Worm (Caenorhabditis elegans): ENCODE measurements around the gene mig-38.
A peak's percentile ranks its signal among the peaks of the same experiment; 100 is the strongest.

Gene mig-38

DNA sequence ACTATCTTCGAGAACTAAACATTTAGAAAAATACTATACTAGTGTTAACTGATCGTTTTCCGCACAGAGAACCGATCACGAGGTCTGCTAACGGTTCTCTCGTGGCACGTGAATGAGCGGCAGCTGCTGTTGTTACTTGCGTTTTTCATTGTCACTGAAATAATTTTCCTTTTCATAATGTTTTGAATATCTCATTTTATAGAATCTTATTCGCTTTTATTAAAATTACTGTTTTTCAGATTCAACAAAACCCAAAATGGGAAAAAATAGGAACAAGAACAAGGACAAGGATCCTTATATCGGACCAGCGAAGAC lies 42.3 kb downstream of the mig-38 start, which contains the start of gene F58B3.6 (continued):
- no peak for TF ChIP-seq zip-2 (tag; optimal IDR thresholded peaks at IDR 0.05)
- TF ChIP-seq mdl-1 (tag; optimal IDR thresholded peaks at IDR 0.05) = peak in 1 of 2 experiments; percentile 64
- TF ChIP-seq D1046.2 (GFP tag; IDR thresholded peaks at IDR 0.05) = no peak
- TF ChIP-seq mxl-3 (GFP tag; optimal IDR thresholded peaks at IDR 0.05) = no peak
- no peak; the same call in 1 of the 2 replicates for TF ChIP-seq lin-38 (GFP tag; IDR thresholded peaks at IDR 0.05)
- TF ChIP-seq F44E2.7 (GFP tag; IDR thresholded peaks at IDR 0.05) = no peak
- no peak for TF ChIP-seq daf-8 (GFP tag; IDR thresholded peaks at IDR 0.05)
- TF ChIP-seq Y105C5A.15 (GFP tag; IDR thresholded peaks at IDR 0.05) = no peak
- TF ChIP-seq R02D3.7 (tag; optimal IDR thresholded peaks at IDR 0.05) = no peak
- TF ChIP-seq ztf-11 (tag; optimal IDR thresholded peaks at IDR 0.05) = no peak
- TF ChIP-seq php-3 (GFP tag; IDR thresholded peaks at IDR 0.05) = no peak
- no peak for TF ChIP-seq ceh-44 (GFP tag; IDR thresholded peaks at IDR 0.05)
- TF ChIP-seq gei-8 (GFP tag; optimal IDR thresholded peaks at IDR 0.05) = no peak
- TF ChIP-seq dmd-9 (GFP tag; IDR thresholded peaks at IDR 0.05) = no peak
- TF ChIP-seq mep-1 (tag; optimal IDR thresholded peaks at IDR 0.05) = peak; percentile 30
- TF ChIP-seq lin-13 (GFP tag; optimal IDR thresholded peaks at IDR 0.05) = no peak
- no peak for TF ChIP-seq ama-1 (optimal IDR thresholded peaks at IDR 0.05)
- TF ChIP-seq nhr-41 (GFP tag; IDR thresholded peaks at IDR 0.05) = no peak
- no peak for TF ChIP-seq spr-3 (GFP tag; optimal IDR thresholded peaks at IDR 0.05)
- TF ChIP-seq sdz-12 (GFP tag; optimal IDR thresholded peaks at IDR 0.05) = no peak
- 0 out of 2 replicates have a peak, but pooled peaks have one; percentile 24 for TF ChIP-seq hmg-1.1 (GFP tag; IDR thresholded peaks at IDR 0.05)
- TF ChIP-seq jun-1 (tag; optimal IDR thresholded peaks at IDR 0.05) = no peak
- no peak for TF ChIP-seq egl-43 (GFP tag; IDR thresholded peaks at IDR 0.05)
- TF ChIP-seq Y48G9A.11 (GFP tag; IDR thresholded peaks at IDR 0.05) = no peak
- TF ChIP-seq snpc-4 (tag; optimal IDR thresholded peaks at IDR 0.05) = no peak
- no peak for TF ChIP-seq lin-29 (GFP tag; IDR thresholded peaks at IDR 0.05)
- no peak for TF ChIP-seq spr-1 (tag; optimal IDR thresholded peaks at IDR 0.05)
- TF ChIP-seq unc-39 (tag; optimal IDR thresholded peaks at IDR 0.05) = no peak
- no peak for TF ChIP-seq dpl-1 (GFP tag; optimal IDR thresholded peaks at IDR 0.05)
- TF ChIP-seq snpc-1.2 (GFP tag; IDR thresholded peaks at IDR 0.05) = no peak
- TF ChIP-seq cey-2 (tag; optimal IDR thresholded peaks at IDR 0.05; ENCODE audit: borderline replicate concordance, insufficient read depth) = no peak
- peak; percentile 37 for TF ChIP-seq nhr-11 (tag; optimal IDR thresholded peaks at IDR 0.05)
- no peak for TF ChIP-seq nhr-111 (GFP tag; optimal IDR thresholded peaks at IDR 0.05)
- no peak for TF ChIP-seq duxl-1 (tag; optimal IDR thresholded peaks at IDR 0.05; ENCODE audit: poor library complexity)
- TF ChIP-seq F26F4.8 (GFP tag; conservative IDR thresholded peaks at IDR 0.05) = no peak
- no peak for TF ChIP-seq lin-15B (tag; optimal IDR thresholded peaks at IDR 0.05)
- TF ChIP-seq lim-7 (GFP tag; IDR thresholded peaks at IDR 0.05) = no peak
- peak in 1 of 2 experiments; percentile 2 for TF ChIP-seq daf-16 (GFP tag; optimal IDR thresholded peaks at IDR 0.05)
- no peak for TF ChIP-seq daf-16 (tag; optimal IDR thresholded peaks at IDR 0.05)
- no peak for TF ChIP-seq nhr-10 (tag; optimal IDR thresholded peaks at IDR 0.05)
- TF ChIP-seq nhr-6 (tag; optimal IDR thresholded peaks at IDR 0.05) = no peak
- no peak for TF ChIP-seq mxl-2 (GFP tag; conservative IDR thresholded peaks at IDR 0.05)
- no peak for TF ChIP-seq skn-1 (tag; optimal IDR thresholded peaks at IDR 0.05)
- no peak for TF ChIP-seq lin-1 (GFP tag; IDR thresholded peaks at IDR 0.05)
- no peak for TF ChIP-seq ZK337.2 (GFP tag; IDR thresholded peaks at IDR 0.05)
- peak; percentile 72 for TF ChIP-seq nhr-28 (tag; optimal IDR thresholded peaks at IDR 0.05)
